Fruit fly (Drosophila melanogaster) whole organism, wandering third instar larva: ENCODE measurements around the gene MCU.

Source experiments
- Dif ChIP-seq: fragments of 200-275, 200-300 bp; sonication (Bioruptor generic); optimal IDR thresholded peaks from 2 replicates; lab custom pipeline; 2018; ENCODE audit warnings: missing biosample characterization, missing genetic modification characterization; ENCODE audit not compliant: partially characterized antibody
- ey ChIP-seq: fragments of 200-800 bp; sonication (Bioruptor generic); optimal IDR thresholded peaks from 2 replicates; lab custom pipeline; 2016; ENCODE audit warnings: missing biosample characterization, missing genetic modification characterization
- h ChIP-seq: fragments of 200-800 bp; sonication (Bioruptor generic); optimal IDR thresholded peaks from 3 replicates; lab custom pipeline; 2016; ENCODE audit warnings: missing biosample characterization, mild to moderate bottlenecking, missing genetic modification characterization
- lola ChIP-seq: fragments of >200 bp; optimal IDR thresholded peaks from 2 replicates; lab custom pipeline; 2017; ENCODE audit warnings: missing biosample characterization, missing genetic modification characterization
- pan ChIP-seq: fragments of >200 bp; optimal IDR thresholded peaks from 2 replicates; lab custom pipeline; 2017
- usp ChIP-seq: fragments of >200 bp; optimal IDR thresholded peaks from 2 replicates; lab custom pipeline; 2017; ENCODE audit warnings: missing biosample characterization, missing genetic modification characterization
- woc ChIP-seq: sonication (Bioruptor generic); optimal IDR thresholded peaks from 2 replicates; lab custom pipeline; 2016; ENCODE audit warnings: missing biosample characterization, mild to moderate bottlenecking, missing genetic modification characterization

DNA sequence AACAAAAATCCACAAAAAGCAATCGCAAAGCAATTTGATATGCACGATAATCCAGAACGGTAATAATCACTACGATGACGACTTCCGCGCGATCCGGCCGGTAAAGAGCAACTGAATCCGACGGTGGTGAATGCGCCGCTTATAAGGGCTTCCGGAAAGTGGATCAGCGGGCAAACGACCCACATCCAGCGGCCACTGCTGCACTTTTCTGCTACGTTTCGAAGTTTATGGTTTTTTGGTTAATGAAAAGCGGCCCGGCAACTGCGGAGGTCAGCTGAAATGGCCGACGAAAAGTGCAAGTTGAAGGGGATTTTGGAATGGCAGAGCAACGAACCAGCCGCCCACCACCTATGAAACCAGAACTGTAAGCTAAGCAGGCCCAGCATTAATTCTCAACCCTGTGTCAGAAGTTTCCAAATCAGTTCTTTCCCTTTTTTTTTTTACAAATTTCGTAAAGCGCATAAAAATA, 52.8 kb downstream of the MCU start, which contains the start of the genes ndl and Rexo5:
- no peak for TF ChIP-seq lola (GFP tag; lab: Kevin White, UChicago)
- TF ChIP-seq Dif (GFP tag; lab: Kevin White, UChicago), result no peak
- no peak for TF ChIP-seq woc (GFP tag; lab: Kevin White, UChicago)
- TF ChIP-seq usp (GFP tag; lab: Kevin White, UChicago), result no peak
- TF ChIP-seq h (GFP tag; lab: Kevin White, UChicago), result no peak
- no peak for TF ChIP-seq ey
- TF ChIP-seq pan (lab: Kevin White, UChicago), result no peak
